In the genomic region with DNA sequence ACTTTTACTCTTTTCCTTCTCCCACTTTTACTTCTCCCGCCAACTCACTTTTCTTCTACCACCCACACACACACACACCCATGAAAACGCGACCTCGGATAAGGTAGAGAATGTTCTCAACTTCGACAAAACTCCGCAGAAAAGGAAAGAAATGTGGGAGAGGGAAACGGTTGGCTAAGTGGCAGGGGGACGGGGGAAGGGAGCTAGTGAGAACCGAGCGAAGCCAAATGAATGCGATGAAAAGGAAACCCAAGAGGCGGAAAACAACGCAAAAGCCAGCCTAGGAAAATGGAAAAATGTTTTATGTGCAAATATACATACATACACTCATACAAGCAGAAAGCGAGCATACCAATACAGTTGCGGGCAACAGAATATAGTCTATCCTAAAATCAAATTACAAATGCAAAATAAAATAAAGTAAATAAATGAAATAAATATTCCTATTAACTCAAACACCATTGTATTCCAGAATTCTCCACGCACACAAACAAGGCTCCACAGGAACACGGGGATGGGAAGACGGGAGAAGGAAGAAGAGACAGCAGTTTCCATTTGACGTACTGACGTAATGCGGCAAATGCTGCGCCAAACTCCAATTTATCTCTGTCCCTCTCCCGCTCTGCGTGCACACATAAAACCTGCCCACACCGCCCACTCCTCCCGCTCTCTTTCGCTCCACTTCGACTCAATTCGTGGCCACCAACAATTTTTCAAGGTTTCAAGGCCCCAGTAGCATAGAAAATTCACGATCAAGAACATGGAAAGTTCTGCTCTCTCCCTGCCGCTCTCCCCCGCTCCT, we compare ENCODE assay signal across 4 fruit fly cellular contexts.
TF ChIP-seq lines count a peak whose summit lies in the region.

No protein-coding gene starts in this region.

- TF ChIP-seq CTCF in whole organism, embryonic (GFP tag; optimal IDR thresholded peaks at IDR 0.05; lab: Kevin White, UChicago), result no peak

TF ChIP-seq in whole organism, embryonic, 481 proteins besides CTCF, POLR2A, EP300 and RAD21 (continues in another document):
- TF ChIP-seq z (GFP tag; IDR thresholded peaks at IDR 0.05; lab: Robert Waterston, UW) (0 out of 3 replicates have a peak, but pooled peaks have one; percentile 38), bsh (GFP tag; optimal IDR thresholded peaks at IDR 0.05; lab: Kevin White, UChicago) (peak in 1 of 2 experiments; percentile 40), nerfin-1 (tag; optimal IDR thresholded peaks at IDR 0.05; lab: Kevin White, UChicago) (peak; percentile 39), otp (GFP tag; IDR thresholded peaks at IDR 0.05; lab: Robert Waterston, UW) (no peak), corto (GFP tag; optimal IDR thresholded peaks at IDR 0.05; lab: Kevin White, UChicago) (peak; percentile 17), dan (GFP tag; IDR thresholded peaks at IDR 0.05; lab: Robert Waterston, UW) (no peak), aop (GFP tag; IDR thresholded peaks at IDR 0.05; lab: Robert Waterston, UW) (no peak), Blimp-1 (GFP tag; optimal IDR thresholded peaks at IDR 0.05; lab: Kevin White, UChicago) (peak; percentile 76), CG3163 (GFP tag; optimal IDR thresholded peaks at IDR 0.05; lab: Kevin White, UChicago) (no peak), Xrp1 (GFP tag; IDR thresholded peaks at IDR 0.05; lab: Robert Waterston, UW) (0 out of 2 replicates have a peak, but pooled peaks have one; percentile 5), CG12659 (GFP tag; optimal IDR thresholded peaks at IDR 0.05; lab: Kevin White, UChicago) (no peak), Oli (tag; optimal IDR thresholded peaks at IDR 0.05; lab: Kevin White, UChicago) (peak; percentile 14), Med (GFP tag; lab: Kevin White, UChicago) (peak; percentile 59), CG42726 (GFP tag; IDR thresholded peaks at IDR 0.05; lab: Robert Waterston, UW; ENCODE audit: partially characterized antibody) (no peak), CG11504 (tag; optimal IDR thresholded peaks at IDR 0.05; lab: Kevin White, UChicago) (peak; percentile 15), jigr1 (GFP tag; IDR thresholded peaks at IDR 0.05; lab: Robert Waterston, UW) (no peak), Myb (GFP tag; optimal IDR thresholded peaks at IDR 0.05; lab: Kevin White, UChicago) (no peak), CG1529 (GFP tag; optimal IDR thresholded peaks at IDR 0.05; lab: Kevin White, UChicago) (no peak), Drgx (GFP tag; IDR thresholded peaks at IDR 0.05; lab: Robert Waterston, UW) (peak; percentile 5; the same call in 1 of the 2 replicates), CG6254 (GFP tag; optimal IDR thresholded peaks at IDR 0.05; lab: Kevin White, UChicago) (peak; percentile 44)

TF ChIP-seq in whole organism, prepupa, 60 proteins besides CTCF, POLR2A, EP300 and RAD21 (continues in another document):
- TF ChIP-seq vri (GFP tag; optimal IDR thresholded peaks at IDR 0.05; lab: Kevin White, UChicago) (peak; percentile 90), CG32006 (GFP tag; optimal IDR thresholded peaks at IDR 0.05; lab: Kevin White, UChicago) (peak; percentile 75), spab (GFP tag; optimal IDR thresholded peaks at IDR 0.05; lab: Kevin White, UChicago) (peak; percentile 66), achi (GFP tag; optimal IDR thresholded peaks at IDR 0.05; lab: Kevin White, UChicago) (peak; percentile 59), CG10669 (GFP tag; optimal IDR thresholded peaks at IDR 0.05; lab: Kevin White, UChicago) (peak; percentile 52), CG3032 (tag; optimal IDR thresholded peaks at IDR 0.05; lab: Kevin White, UChicago) (peak; percentile 65), lz (GFP tag; optimal IDR thresholded peaks at IDR 0.05; lab: Kevin White, UChicago) (peak; percentile 23), Hr39 (GFP tag; optimal IDR thresholded peaks at IDR 0.05; lab: Kevin White, UChicago) (no peak), CG9139 (GFP tag; optimal IDR thresholded peaks at IDR 0.05; lab: Kevin White, UChicago) (peak; percentile 59), dsx (GFP tag; optimal IDR thresholded peaks at IDR 0.05; lab: Kevin White, UChicago; ENCODE audit: poor library complexity, severe bottlenecking) (peak; percentile 27), fd59A (GFP tag; optimal IDR thresholded peaks at IDR 0.05; lab: Kevin White, UChicago) (peak; percentile 48), CG11762 (GFP tag; optimal IDR thresholded peaks at IDR 0.05; lab: Kevin White, UChicago; ENCODE audit: insufficient read depth) (peak; percentile 18), CG6276 (GFP tag; optimal IDR thresholded peaks at IDR 0.05; lab: Kevin White, UChicago) (peak; percentile 52), fkh (GFP tag; optimal IDR thresholded peaks at IDR 0.05; lab: Kevin White, UChicago) (no peak), CG10631 (GFP tag; optimal IDR thresholded peaks at IDR 0.05; lab: Kevin White, UChicago) (peak; percentile 64), CG16779 (tag; optimal IDR thresholded peaks at IDR 0.05; lab: Kevin White, UChicago) (no peak), net (GFP tag; optimal IDR thresholded peaks at IDR 0.05; lab: Kevin White, UChicago) (no peak), topi (GFP tag; optimal IDR thresholded peaks at IDR 0.05; lab: Kevin White, UChicago) (peak; percentile 32), OdsH (GFP tag; optimal IDR thresholded peaks at IDR 0.05; lab: Kevin White, UChicago) (peak; percentile 49), fd85E (GFP tag; optimal IDR thresholded peaks at IDR 0.05; lab: Kevin White, UChicago) (no peak)

TF ChIP-seq in whole organism, pupa, 21 proteins besides CTCF, POLR2A, EP300 and RAD21:
- no peak for TF ChIP-seq CG10348 (GFP tag; IDR thresholded peaks at IDR 0.05; lab: Robert Waterston, UW)
- peak; percentile 61 for TF ChIP-seq gl (tag; optimal IDR thresholded peaks at IDR 0.05; lab: Kevin White, UChicago)
- peak; percentile 48 for TF ChIP-seq CG17806 (tag; optimal IDR thresholded peaks at IDR 0.05; lab: Kevin White, UChicago)
- TF ChIP-seq CG14655 (GFP tag; optimal IDR thresholded peaks at IDR 0.05; lab: Kevin White, UChicago), result peak; percentile 79
- peak; percentile 71 for TF ChIP-seq CG8301 (tag; optimal IDR thresholded peaks at IDR 0.05; lab: Kevin White, UChicago)
- peak; percentile 69 for TF ChIP-seq CG8159 (tag; optimal IDR thresholded peaks at IDR 0.05; lab: Kevin White, UChicago)
- TF ChIP-seq CG15710 (tag; optimal IDR thresholded peaks at IDR 0.05; lab: Kevin White, UChicago), result peak; percentile 60
- TF ChIP-seq Pif1B (GFP tag; optimal IDR thresholded peaks at IDR 0.05; lab: Kevin White, UChicago), result no peak
- TF ChIP-seq CG9948 (tag; optimal IDR thresholded peaks at IDR 0.05; lab: Kevin White, UChicago), result peak; percentile 58
- peak; percentile 63; the same call in 2 of the 3 replicates for TF ChIP-seq CG4496 (GFP tag; IDR thresholded peaks at IDR 0.05; lab: Robert Waterston, UW)
- peak; percentile 41 for TF ChIP-seq Pif1A (GFP tag; optimal IDR thresholded peaks at IDR 0.05; lab: Kevin White, UChicago)
- TF ChIP-seq CG34367 (tag; optimal IDR thresholded peaks at IDR 0.05; lab: Kevin White, UChicago), result peak; percentile 52
- no peak for TF ChIP-seq CG13204 (GFP tag; optimal IDR thresholded peaks at IDR 0.05; lab: Kevin White, UChicago)
- peak; percentile 24; the same call in 1 of the 2 replicates for TF ChIP-seq Ets98B (GFP tag; IDR thresholded peaks at IDR 0.05; lab: Robert Waterston, UW)

TF ChIP-seq in whole organism, wandering third instar larva, 38 proteins besides CTCF, POLR2A, EP300 and RAD21:
- TF ChIP-seq OdsH (GFP tag; optimal IDR thresholded peaks at IDR 0.05; lab: Kevin White, UChicago) (no peak), fru (GFP tag; optimal IDR thresholded peaks at IDR 0.05; lab: Kevin White, UChicago) (no peak), brk (GFP tag; optimal IDR thresholded peaks at IDR 0.05; lab: Kevin White, UChicago) (peak; percentile 44), HLH106 (tag; optimal IDR thresholded peaks at IDR 0.05; lab: Kevin White, UChicago) (peak; percentile 29), rgr (GFP tag; optimal IDR thresholded peaks at IDR 0.05; lab: Kevin White, UChicago) (no peak), CG32264 (GFP tag; optimal IDR thresholded peaks at IDR 0.05; lab: Kevin White, UChicago) (no peak), foxo (GFP tag; optimal IDR thresholded peaks at IDR 0.05; lab: Kevin White, UChicago) (peak in 1 of 2 experiments; percentile 31), Sp1 (GFP tag; optimal IDR thresholded peaks at IDR 0.05; lab: Kevin White, UChicago) (peak; percentile 59), Abd-B (GFP tag; optimal IDR thresholded peaks at IDR 0.05; lab: Kevin White, UChicago) (no peak), Rel (GFP tag; optimal IDR thresholded peaks at IDR 0.05; lab: Kevin White, UChicago) (no peak), Rel (tag; optimal IDR thresholded peaks at IDR 0.05; lab: Kevin White, UChicago) (no peak), N (GFP tag; optimal IDR thresholded peaks at IDR 0.05; lab: Kevin White, UChicago) (no peak), ey (GFP tag; optimal IDR thresholded peaks at IDR 0.05; lab: Kevin White, UChicago) (peak; percentile 5), woc (GFP tag; optimal IDR thresholded peaks at IDR 0.05; lab: Kevin White, UChicago) (peak; percentile 52), br (GFP tag; optimal IDR thresholded peaks at IDR 0.05; lab: Kevin White, UChicago) (peak; percentile 35), Hnf4 (GFP tag; optimal IDR thresholded peaks at IDR 0.05; lab: Kevin White, UChicago) (no peak), sage (GFP tag; optimal IDR thresholded peaks at IDR 0.05; lab: Kevin White, UChicago) (no peak), Mio (GFP tag; optimal IDR thresholded peaks at IDR 0.05; lab: Kevin White, UChicago) (no peak), Dif (GFP tag; optimal IDR thresholded peaks at IDR 0.05; lab: Kevin White, UChicago; ENCODE audit: partially characterized antibody) (peak; percentile 10), tai (GFP tag; optimal IDR thresholded peaks at IDR 0.05; lab: Kevin White, UChicago) (no peak), GATAd (GFP tag; optimal IDR thresholded peaks at IDR 0.05; lab: Kevin White, UChicago) (no peak), lola (GFP tag; optimal IDR thresholded peaks at IDR 0.05; lab: Kevin White, UChicago) (no peak)

Comparison
In these comparisons a context has a peak if more than half of its experiments do, and no peak if none do; other contexts are left out.
1. Of the 7 proteins assayed by ChIP-seq in both whole organism, embryonic and whole organism, prepupa: peak only in whole organism, embryonic: Blimp-1; only in whole organism, prepupa: CG6854, Gug, Lpt and Sox102F; in both: none; in neither: 2.